Worm (Caenorhabditis elegans) whole organism, late embryonic: ENCODE results near the gene cal-7.

Experiments used
- C38D4.7 ChIP-seq: fragments of 200-800 bp; sonication (Bioruptor generic); optimal IDR thresholded peaks from 2 replicates; lab custom pipeline; 2018; ENCODE audit warnings: mild to moderate bottlenecking, missing genetic modification characterization, moderate library complexity, missing compliant biosample characterization
- F13H6.1 ChIP-seq: sonication (generic microtip); optimal IDR thresholded peaks from 2 replicates; lab custom pipeline; 2016; ENCODE audit warnings: missing genetic modification characterization, missing compliant biosample characterization
- K09A11.1 ChIP-seq: sonication (generic microtip); optimal IDR thresholded peaks from 2 replicates; lab custom pipeline; 2017; ENCODE audit warnings: antibody characterized with exemption, mild to moderate bottlenecking, missing genetic modification characterization, missing compliant biosample characterization; ENCODE audit not compliant: insufficient read depth
- T23F11.4 ChIP-seq: fragments of 200-800 bp; sonication (Bioruptor generic); optimal IDR thresholded peaks from 2 replicates; lab custom pipeline; 2018; ENCODE audit warnings: mild to moderate bottlenecking, missing genetic modification characterization, missing compliant biosample characterization
- ceh-14 ChIP-seq: sonication (generic microtip); optimal IDR thresholded peaks from 2 replicates; lab custom pipeline; 2016; ENCODE audit warnings: missing genotype, missing genetic modification characterization, missing compliant biosample characterization
- ceh-2 ChIP-seq: sonication (generic microtip); optimal IDR thresholded peaks from 2 replicates; lab custom pipeline; 2016; ENCODE audit warnings: missing genotype, missing genetic modification characterization, missing compliant biosample characterization
- ceh-22 ChIP-seq: sonication (generic microtip); optimal IDR thresholded peaks from 2 replicates; lab custom pipeline; 2017; ENCODE audit warnings: missing biosample characterization, missing genetic modification characterization
- ceh-30 ChIP-seq: fragments of 150-350 bp; optimal IDR thresholded peaks from 2 replicates; lab custom pipeline; 2014; ENCODE audit warnings: missing biosample characterization, missing genetic modification characterization
- ceh-31 ChIP-seq: sonication (generic microtip); optimal IDR thresholded peaks from 2 replicates; lab custom pipeline; 2016; ENCODE audit warnings: missing genetic modification characterization, missing compliant biosample characterization
- ceh-34 ChIP-seq: sonication (generic microtip); optimal IDR thresholded peaks from 2 replicates; lab custom pipeline; 2016; ENCODE audit warnings: mild to moderate bottlenecking, missing genetic modification characterization, missing compliant biosample characterization
- ceh-45 ChIP-seq: fragments of 200-800 bp; sonication (Bioruptor generic); IDR thresholded peaks from 2 replicates; pipeline ENCODE4 v1.3.6; 2022; ENCODE audit warnings: missing genetic modification reagents, missing genetic modification characterization, missing compliant biosample characterization
- ceh-48 ChIP-seq: sonication (generic microtip); optimal IDR thresholded peaks from 2 replicates; lab custom pipeline; 2016; ENCODE audit warnings: missing genetic modification characterization, inconsistent platforms, missing compliant biosample characterization
- ceh-6 ChIP-seq: fragments of 200-800 bp; sonication (Bioruptor generic); optimal IDR thresholded peaks from 2 replicates; lab custom pipeline; 2018; ENCODE audit warnings: mild to moderate bottlenecking, missing genetic modification characterization, missing compliant biosample characterization
- ceh-9 ChIP-seq: sonication (generic microtip); optimal IDR thresholded peaks from 2 replicates; lab custom pipeline; 2016; ENCODE audit warnings: mild to moderate bottlenecking, missing genetic modification characterization, inconsistent platforms, missing compliant biosample characterization
- che-1 ChIP-seq: sonication (generic microtip); optimal IDR thresholded peaks from 2 replicates; lab custom pipeline; 2016; ENCODE audit warnings: mild to moderate bottlenecking, missing genetic modification characterization, missing compliant biosample characterization
- dmd-4 ChIP-seq: sonication (generic microtip); optimal IDR thresholded peaks from 2 replicates; lab custom pipeline; 2016; ENCODE audit warnings: borderline replicate concordance, missing genetic modification characterization, missing compliant biosample characterization
- elt-2 ChIP-seq: sonication (generic microtip); optimal IDR thresholded peaks from 2 replicates; lab custom pipeline; 2016; ENCODE audit warnings: missing genetic modification reagents, missing genetic modification characterization, missing compliant biosample characterization
- ets-4 ChIP-seq: sonication (generic microtip); optimal IDR thresholded peaks from 2 replicates; lab custom pipeline; 2016; ENCODE audit warnings: missing genetic modification characterization, missing compliant biosample characterization
- fax-1 ChIP-seq: sonication (generic microtip); optimal IDR thresholded peaks from 2 replicates; lab custom pipeline; 2016; ENCODE audit warnings: missing genotype, missing genetic modification characterization, missing compliant biosample characterization
- gmeb-2 ChIP-seq: sonication (generic microtip); optimal IDR thresholded peaks from 2 replicates; lab custom pipeline; 2016; ENCODE audit warnings: missing genetic modification characterization, inconsistent platforms, missing compliant biosample characterization
- hlh-15 ChIP-seq: sonication (generic microtip); optimal IDR thresholded peaks from 2 replicates; lab custom pipeline; 2016; ENCODE audit warnings: missing genetic modification characterization, missing compliant biosample characterization
- hlh-30 ChIP-seq: sonication (generic microtip); optimal IDR thresholded peaks from 2 replicates; lab custom pipeline; 2017; ENCODE audit warnings: antibody characterized with exemption, missing genetic modification characterization, missing compliant biosample characterization; ENCODE audit not compliant: insufficient read depth
- hlh-6 ChIP-seq: sonication (generic microtip); optimal IDR thresholded peaks from 2 replicates; lab custom pipeline; 2016; ENCODE audit warnings: missing genotype, missing genetic modification characterization, missing compliant biosample characterization
- lim-6 ChIP-seq: sonication (generic microtip); optimal IDR thresholded peaks from 2 replicates; lab custom pipeline; 2016; ENCODE audit warnings: missing genetic modification characterization, missing compliant biosample characterization
- lin-11 ChIP-seq: fragments of 200-800 bp; sonication (Bioruptor generic); optimal IDR thresholded peaks from 2 replicates; lab custom pipeline; 2018; ENCODE audit warnings: mild to moderate bottlenecking, missing genetic modification characterization, missing compliant biosample characterization
- mec-3 ChIP-seq: sonication (generic microtip); optimal IDR thresholded peaks from 2 replicates; lab custom pipeline; 2016; ENCODE audit warnings: borderline replicate concordance, missing genetic modification characterization, missing compliant biosample characterization
- nfya-1 ChIP-seq: sonication (generic microtip); optimal IDR thresholded peaks from 2 replicates; lab custom pipeline; 2017; ENCODE audit warnings: missing genetic modification characterization, mild to moderate bottlenecking, missing compliant biosample characterization, antibody characterized with exemption, moderate library complexity
- nhr-11 ChIP-seq: fragments of 150-350 bp; optimal IDR thresholded peaks from 2 replicates; lab custom pipeline; 2014; ENCODE audit warnings: missing biosample characterization, missing genetic modification characterization
- npax-4 ChIP-seq: sonication (generic microtip); optimal IDR thresholded peaks from 2 replicates; lab custom pipeline; 2016; ENCODE audit warnings: missing genetic modification characterization, missing compliant biosample characterization
- pax-1 ChIP-seq: fragments of 150-350 bp; optimal IDR thresholded peaks from 2 replicates; lab custom pipeline; 2014; ENCODE audit warnings: missing biosample characterization, missing genetic modification characterization
- pha-4 ChIP-seq: fragments of 150-350 bp; optimal IDR thresholded peaks from 2 replicates; lab custom pipeline; 2018; ENCODE audit warnings: missing biosample characterization, missing genetic modification reagents, missing genetic modification characterization
- ref-2 ChIP-seq: sonication (generic microtip); optimal IDR thresholded peaks from 2 replicates; lab custom pipeline; 2016; ENCODE audit warnings: missing genetic modification characterization, missing compliant biosample characterization
- rnt-1 ChIP-seq: sonication (generic microtip); optimal IDR thresholded peaks from 2 replicates; lab custom pipeline; 2016; ENCODE audit warnings: missing genetic modification characterization, missing compliant biosample characterization
- tbx-2 ChIP-seq: sonication (generic microtip); optimal IDR thresholded peaks from 2 replicates; lab custom pipeline; 2016; ENCODE audit warnings: missing genetic modification characterization, missing compliant biosample characterization
- tbx-7 ChIP-seq: sonication (generic microtip); optimal IDR thresholded peaks from 2 replicates; lab custom pipeline; 2016; ENCODE audit warnings: missing genotype, missing genetic modification characterization, missing compliant biosample characterization
- unc-3 ChIP-seq, 2 experiments: fragments of 200-800 bp in 1 of 2; sonication (Bioruptor generic) in 1 of 2; sonication (generic microtip) in 1 of 2; conservative IDR thresholded peaks in 1 of 2; optimal IDR thresholded peaks in 1 of 2; 2 replicates each; pipeline versions ENCODE4 v1.3.6 to Lab custom; 2016 to 2022; ENCODE audit warnings: missing compliant biosample characterization in 2 of 2, missing genetic modification characterization in 2 of 2, missing genetic modification reagents in 1 of 2
- unc-42 ChIP-seq: sonication (generic microtip); optimal IDR thresholded peaks from 2 replicates; lab custom pipeline; 2016; ENCODE audit warnings: missing genotype, missing genetic modification characterization, missing compliant biosample characterization
- unc-55 ChIP-seq: sonication (generic microtip); optimal IDR thresholded peaks from 2 replicates; lab custom pipeline; 2017; ENCODE audit warnings: missing biosample characterization, missing genetic modification reagents, missing genetic modification characterization
- zip-5 ChIP-seq: sonication (generic microtip); optimal IDR thresholded peaks from 2 replicates; lab custom pipeline; 2016; ENCODE audit warnings: missing genetic modification characterization, missing compliant biosample characterization

Gene cal-7

ce11 chrV:9724021-9724671, 9.8 kb upstream of the cal-7 start, which contains the start of gene slcr-46.3:
TSS of gene slcr-46.3 (minus strand) at chrV:9724106.
- TF ChIP-seq pax-1 (tag; lab: Kevin White, UChicago) (peak; percentile 77), nhr-11 (tag; lab: Kevin White, UChicago) (no peak), hlh-30 (peak; percentile 27), nfya-1 (tag; lab: Kevin White, UChicago) (peak; percentile 13), ref-2 (tag; lab: Kevin White, UChicago) (peak; percentile 36), ceh-34 (tag; lab: Kevin White, UChicago) (peak; percentile 50), tbx-2 (tag; lab: Kevin White, UChicago) (peak; percentile 12), hlh-6 (tag; lab: Kevin White, UChicago) (no peak)

DNA sequence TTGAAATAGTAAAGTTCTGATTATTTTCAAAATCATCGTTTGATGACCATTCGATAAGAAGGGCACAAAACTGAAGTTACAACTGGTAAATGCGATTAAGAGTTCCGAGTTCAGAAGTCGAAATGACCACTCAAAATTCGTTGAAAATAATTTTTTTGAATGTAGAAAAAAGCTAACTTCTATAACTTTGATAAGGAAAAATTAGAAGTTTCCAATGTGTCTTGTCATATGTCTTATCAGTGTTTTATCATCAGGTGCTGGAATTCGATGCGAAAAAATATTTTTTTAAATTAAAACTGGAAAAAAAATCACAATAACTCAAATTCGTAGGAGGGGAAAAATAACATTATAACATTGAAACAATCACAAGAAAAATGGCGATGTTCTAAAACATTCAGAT, 8.2 kb upstream of the cal-7 start:
- TF ChIP-seq gmeb-2 (no peak), ceh-30 (no peak), ceh-6 (no peak), lin-11 (tag; lab: Kevin White, UChicago) (no peak)

DNA sequence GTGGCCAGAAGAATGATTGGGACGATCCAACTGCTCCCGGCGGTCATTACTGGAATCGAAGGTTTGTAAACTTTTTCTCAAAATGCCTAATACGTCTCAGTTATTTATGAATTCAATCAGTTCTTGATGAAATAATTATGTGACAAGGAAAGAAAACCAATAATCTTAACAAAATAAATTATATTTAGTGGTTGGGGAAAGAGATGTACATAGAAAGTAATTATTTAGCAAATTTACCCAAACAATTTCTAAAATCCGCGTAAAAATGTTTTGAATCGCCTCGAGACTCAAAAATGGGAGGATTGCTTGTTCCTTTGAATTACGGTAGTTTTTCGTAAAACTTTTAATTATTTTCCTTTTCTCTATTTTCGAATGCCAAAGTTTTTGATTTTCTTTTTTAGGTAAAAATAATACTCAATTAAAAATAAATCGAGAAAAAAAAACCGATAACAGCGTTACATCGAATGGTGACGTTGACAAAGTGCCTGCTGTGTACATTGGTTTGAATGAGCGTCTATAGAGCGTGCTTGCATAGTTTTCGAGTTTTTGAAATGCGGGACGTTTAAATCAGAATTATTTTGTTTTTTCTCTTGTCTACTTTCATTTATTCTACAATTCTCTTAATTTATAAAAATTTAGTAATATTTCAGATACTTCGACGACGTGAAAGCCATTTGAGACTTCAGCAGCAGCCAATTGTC, 4.3 kb upstream of the cal-7 start, which contains the start of the genes aagr-3 and drap-1:
TSS of gene aagr-3 (minus strand) at position 51 of the 701 bp plus-strand sequence.
TSS of gene drap-1 (plus strand) at position 645 of the 701 bp plus-strand sequence.
- TF ChIP-seq ceh-22 (tag; lab: Kevin White, UChicago), result no peak
- no peak for TF ChIP-seq unc-42 (tag; lab: Kevin White, UChicago)
- TF ChIP-seq elt-2 (tag; lab: Kevin White, UChicago), result peak; percentile 14
- no peak for TF ChIP-seq ceh-14
- peak; percentile 2 for TF ChIP-seq ceh-31 (tag; lab: Kevin White, UChicago)
- TF ChIP-seq nfya-1 (tag; lab: Kevin White, UChicago), result peak; percentile 45

DNA sequence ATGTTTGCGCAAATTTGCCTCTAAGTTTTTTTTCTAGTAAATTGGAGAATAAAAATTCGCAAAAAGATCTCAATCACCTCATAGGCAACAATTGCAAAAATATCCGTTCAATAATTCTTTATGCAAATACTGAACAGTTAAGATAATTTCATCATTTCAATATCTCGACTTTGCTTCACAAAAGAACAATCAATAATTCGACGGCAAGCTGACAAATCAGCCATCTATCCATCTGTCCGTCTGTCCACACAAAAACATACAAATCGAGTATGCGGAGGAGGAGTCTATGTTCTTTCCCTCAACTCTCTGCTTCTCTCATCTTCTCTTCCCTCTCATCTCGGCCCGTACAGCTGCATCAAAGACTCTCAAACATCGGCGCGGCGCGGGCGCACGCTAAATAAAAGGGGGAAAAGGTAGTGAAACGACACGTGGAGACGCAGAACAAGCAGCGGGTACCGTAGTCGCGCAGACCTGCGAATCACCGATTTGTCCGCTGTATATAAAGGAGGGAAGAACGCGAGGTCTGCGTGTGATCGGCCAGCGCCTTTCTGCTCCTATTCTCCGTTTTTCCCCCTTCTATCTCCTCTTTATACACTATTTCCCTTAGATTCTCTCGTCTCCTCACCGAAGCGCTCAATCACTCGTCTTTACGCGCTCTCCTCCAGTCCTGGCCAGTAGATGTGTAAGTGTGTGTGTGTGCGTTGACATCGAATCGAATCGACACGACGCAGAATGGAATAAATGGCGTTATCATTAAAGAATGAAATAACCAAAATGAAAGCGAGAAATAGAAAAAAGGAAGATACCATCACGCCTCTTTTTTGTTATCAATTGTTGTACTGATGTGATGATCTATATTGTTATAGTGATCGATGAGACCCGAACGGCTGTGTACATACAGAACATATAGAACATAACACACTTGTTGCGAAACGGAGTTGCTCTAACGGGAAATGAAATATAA, 2.9 kb upstream of the cal-7 start:
- TF ChIP-seq lim-6 (tag; lab: Kevin White, UChicago) (peak; percentile 32), zip-5 (tag; lab: Kevin White, UChicago) (no peak), tbx-7 (peak; percentile 38), hlh-15 (tag; lab: Kevin White, UChicago) (no peak), rnt-1 (tag; lab: Kevin White, UChicago) (peak; percentile 94), ceh-9 (tag; lab: Kevin White, UChicago) (no peak), che-1 (tag; lab: Kevin White, UChicago) (peak; percentile 56), T23F11.4 (GFP tag; lab: Kevin White, UChicago) (peak; percentile 5), ceh-30 (no peak), tbx-2 (tag; lab: Kevin White, UChicago) (peak; percentile 95), F13H6.1 (peak; percentile 94), fax-1 (tag; lab: Kevin White, UChicago) (peak; percentile 33), ceh-14 (peak; percentile 59), ceh-48 (tag; lab: Kevin White, UChicago) (peak; percentile 12), pax-1 (tag; lab: Kevin White, UChicago) (no peak), unc-3 (GFP tag; conservative IDR thresholded peaks at IDR 0.05; lab: Robert Waterston, UW) (no peak), unc-3 (tag; optimal IDR thresholded peaks at IDR 0.05; lab: Kevin White, UChicago) (peak; percentile 50), hlh-6 (tag; lab: Kevin White, UChicago) (peak; percentile 60), nhr-11 (tag; lab: Kevin White, UChicago) (no peak), elt-2 (tag; lab: Kevin White, UChicago) (peak; percentile 82), gmeb-2 (no peak), unc-55 (peak; percentile 96), ceh-2 (tag; lab: Kevin White, UChicago) (peak; percentile 81), hlh-30 (peak; percentile 91), K09A11.1 (tag; lab: Kevin White, UChicago) (peak; percentile 15), dmd-4 (peak; percentile 72), pha-4 (tag; lab: Kevin White, UChicago) (no peak), ceh-31 (tag; lab: Kevin White, UChicago) (peak; percentile 98), ceh-45 (GFP tag; lab: Robert Waterston, UW) (no peak), ets-4 (tag; lab: Kevin White, UChicago) (peak; percentile 83), C38D4.7 (no peak), npax-4 (tag; lab: Kevin White, UChicago) (peak; percentile 3), mec-3 (peak; percentile 38)
